Fruit fly (Drosophila melanogaster): ENCODE data around the gene Gr97a.

DNA sequence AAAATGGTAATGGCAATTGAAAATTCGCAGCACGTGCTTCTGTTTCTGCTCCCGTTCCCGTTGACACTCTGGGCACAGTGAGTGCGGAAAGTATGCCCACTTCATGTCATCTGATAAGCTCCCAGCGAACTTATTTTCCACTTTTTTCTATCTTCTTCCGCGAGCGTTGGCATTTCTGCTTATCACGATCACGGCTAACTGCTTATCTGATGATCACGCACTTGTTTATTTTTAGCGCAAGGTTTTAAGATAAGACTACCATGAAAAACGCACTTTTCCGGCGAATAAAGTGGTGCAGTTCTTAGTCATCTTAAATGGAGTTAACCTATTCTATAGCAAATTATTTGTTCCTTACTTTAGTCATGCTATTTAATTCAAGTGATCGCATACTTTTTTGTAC, 28.9 kb downstream of the Gr97a start:
- TF ChIP-seq CG8478 (optimal IDR thresholded peaks at IDR 0.05) = no peak
- no peak for TF ChIP-seq CTCF (optimal IDR thresholded peaks at IDR 0.05)

Data from S2 (cell line).